Worm (Caenorhabditis elegans): ENCODE data around the gene cest-5.2.

ce11 chrIV:6582604-6583003, 45.1 kb downstream of the cest-5.2 start, which contains the start of gene odr-8:
- no peak for TF ChIP-seq F39B2.1 (GFP tag; IDR thresholded peaks at IDR 0.05)
- no peak for TF ChIP-seq lir-1 (GFP tag; conservative IDR thresholded peaks at IDR 0.05)
- TF ChIP-seq Y53G8AR.9 (GFP tag; conservative IDR thresholded peaks at IDR 0.05) = no peak
- TF ChIP-seq attf-3 (GFP tag; conservative IDR thresholded peaks at IDR 0.05) = no peak
- no peak for TF ChIP-seq tbx-9 (tag; optimal IDR thresholded peaks at IDR 0.05; ENCODE audit: borderline replicate concordance)
- TF ChIP-seq B0035.1 (tag; optimal IDR thresholded peaks at IDR 0.05) = no peak
- TF ChIP-seq F23B12.7 (tag; optimal IDR thresholded peaks at IDR 0.05; ENCODE audit: insufficient read depth) = no peak
- no peak for TF ChIP-seq repo-1 (tag; optimal IDR thresholded peaks at IDR 0.05)

All from whole organism, young adult.